Fruit fly (Drosophila melanogaster) whole organism, pupa: Measurements from ENCODE around the gene Polr2G.

ENCODE experiments used
- CG12605 ChIP-seq: fragments of 200-800 bp; sonication (Bioruptor generic); IDR thresholded peaks from 2 replicates; pipeline ENCODE4 v1.3.6; 2022; ENCODE audit warnings: missing biosample characterization, missing genetic modification characterization
- CG13204 ChIP-seq: fragments of 200-800 bp; sonication (Bioruptor generic); optimal IDR thresholded peaks from 2 replicates; lab custom pipeline; 2018; ENCODE audit warnings: missing biosample characterization, mild to moderate bottlenecking, missing genetic modification characterization, moderate library complexity
- CG14655 ChIP-seq: fragments of 200-800 bp; sonication (Bioruptor generic); optimal IDR thresholded peaks from 3 replicates; lab custom pipeline; 2017; ENCODE audit warnings: mild to moderate bottlenecking, missing biosample characterization, missing genetic modification reagents, missing genetic modification characterization
- CG15710 ChIP-seq: fragments of 200-800 bp; sonication (Bioruptor generic); optimal IDR thresholded peaks from 2 replicates; lab custom pipeline; 2018; ENCODE audit warnings: missing biosample characterization, mild to moderate bottlenecking, missing genetic modification characterization, moderate library complexity
- CG17806 ChIP-seq: fragments of 200-800 bp; sonication (Bioruptor generic); optimal IDR thresholded peaks from 2 replicates; lab custom pipeline; 2018; ENCODE audit warnings: missing biosample characterization, mild to moderate bottlenecking, missing genetic modification characterization, moderate library complexity
- CG32121 ChIP-seq: fragments of 200-800 bp; sonication (Bioruptor generic); IDR thresholded peaks from 2 replicates; pipeline ENCODE4 v1.3.6; 2022; ENCODE audit warnings: missing biosample characterization, missing genetic modification characterization
- CG34367 ChIP-seq: fragments of 200-800 bp; sonication (Bioruptor generic); optimal IDR thresholded peaks from 2 replicates; lab custom pipeline; 2018; ENCODE audit warnings: missing biosample characterization, mild to moderate bottlenecking, missing genetic modification characterization
- CG4496 ChIP-seq: fragments of 200-800 bp; sonication (Bioruptor generic); IDR thresholded peaks from 3 replicates; pipeline ENCODE4 v1.3.6; 2022; ENCODE audit warnings: missing biosample characterization, missing genetic modification characterization
- CG8159 ChIP-seq: fragments of 200-800 bp; sonication (Bioruptor generic); optimal IDR thresholded peaks from 3 replicates; lab custom pipeline; 2018; ENCODE audit warnings: missing biosample characterization, mild to moderate bottlenecking, missing genetic modification characterization, moderate library complexity
- CG8301 ChIP-seq: fragments of 200-800 bp; sonication (Bioruptor generic); optimal IDR thresholded peaks from 2 replicates; lab custom pipeline; 2018; ENCODE audit warnings: missing biosample characterization, mild to moderate bottlenecking, missing genetic modification characterization
- D1 ChIP-seq: fragments of 200-800 bp; sonication (Bioruptor generic); optimal IDR thresholded peaks from 2 replicates; lab custom pipeline; 2018; ENCODE audit warnings: missing biosample characterization, mild to moderate bottlenecking, missing genetic modification characterization, moderate library complexity
- EcR ChIP-seq: fragments of 200-800 bp; sonication (Bioruptor generic); optimal IDR thresholded peaks from 3 replicates; lab custom pipeline; 2019; ENCODE audit warnings: missing biosample characterization, missing genetic modification characterization, mild to moderate bottlenecking, moderate library complexity, missing genetic modification reagents
- Ets98B ChIP-seq: fragments of 200-800 bp; sonication (Bioruptor generic); IDR thresholded peaks from 2 replicates; pipeline ENCODE4 v1.3.6; 2022; ENCODE audit warnings: missing biosample characterization, missing genetic modification characterization
- Pif1A ChIP-seq: fragments of 200-800 bp; sonication (Bioruptor generic); optimal IDR thresholded peaks from 3 replicates; lab custom pipeline; 2016; ENCODE audit warnings: missing biosample characterization, missing genetic modification characterization
- Pif1B ChIP-seq: fragments of 200-800 bp; sonication (Bioruptor generic); optimal IDR thresholded peaks from 3 replicates; lab custom pipeline; 2016; ENCODE audit warnings: missing biosample characterization, missing genetic modification characterization
- fd96Ca ChIP-seq: fragments of 200-800 bp; sonication (Bioruptor generic); IDR thresholded peaks from 3 replicates; pipeline ENCODE4 v1.3.6; 2022; ENCODE audit warnings: missing biosample characterization, missing genetic modification characterization
- gl ChIP-seq: fragments of 200-800 bp; sonication (Bioruptor generic); optimal IDR thresholded peaks from 2 replicates; lab custom pipeline; 2018; ENCODE audit warnings: missing biosample characterization, mild to moderate bottlenecking, missing genetic modification characterization
- rn ChIP-seq: fragments of 200-800 bp; sonication (Bioruptor generic); IDR thresholded peaks from 2 replicates; pipeline ENCODE4 v1.3.6; 2022; ENCODE audit warnings: missing biosample characterization, missing genetic modification characterization

Polr2G gene

DNA sequence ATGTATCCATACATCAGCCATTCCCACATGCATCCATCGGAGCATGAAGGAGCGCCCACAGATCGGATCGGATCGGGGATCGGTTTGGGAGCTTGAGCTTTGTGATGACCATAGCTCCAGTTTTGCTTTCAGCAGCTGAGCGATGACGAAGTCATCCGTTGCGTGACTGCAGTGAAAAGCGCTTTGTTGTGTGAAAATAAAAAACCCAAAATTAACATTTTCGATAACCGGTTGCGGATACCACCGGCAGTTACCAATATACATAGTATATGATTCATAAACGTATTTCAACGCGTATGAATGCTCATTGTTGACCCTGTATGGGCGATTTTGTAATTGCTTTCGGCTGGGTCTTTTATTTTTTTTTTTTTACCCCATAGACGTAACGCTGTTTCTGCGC, 17.8 kb downstream of the Polr2G start:
- TF ChIP-seq Pif1B (GFP tag; lab: Kevin White, UChicago) (no peak), CG4496 (peak; percentile 28; the same call in 1 of the 3 replicates)

- TF ChIP-seq EcR (GFP tag; lab: Kevin White, UChicago) (peak; percentile 52), Ets98B (no peak), Pif1B (GFP tag; lab: Kevin White, UChicago) (no peak)
These were observed 24.8 kb downstream of the Polr2G start for dm6 chr3R:15198052-15198793.

DNA sequence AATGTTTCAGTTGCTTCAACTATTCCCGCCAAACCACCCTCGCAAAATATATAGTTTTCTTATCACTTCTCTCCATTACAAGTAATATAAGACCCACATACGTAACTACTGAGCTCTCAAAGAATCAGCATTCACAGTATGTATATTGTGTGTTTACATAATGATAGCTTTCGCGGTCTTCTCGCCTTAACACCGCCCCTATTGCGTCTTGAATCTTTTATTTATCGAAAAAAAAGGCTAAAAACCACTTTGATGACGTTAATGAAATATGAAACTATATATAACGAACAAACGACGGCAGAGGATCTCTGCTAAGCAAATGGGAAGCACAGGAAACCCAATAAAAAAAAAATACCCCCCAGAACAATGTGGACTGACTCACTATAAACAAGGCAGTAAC, 25.6 kb downstream of the Polr2G start:
- no peak for TF ChIP-seq CG14655 (GFP tag; lab: Kevin White, UChicago)
- no peak for TF ChIP-seq CG17806
- TF ChIP-seq Ets98B: no peak
- TF ChIP-seq CG4496: no peak
- TF ChIP-seq Pif1A: no peak
- peak; percentile 6 for TF ChIP-seq gl
- no peak for TF ChIP-seq EcR (GFP tag; lab: Kevin White, UChicago)
- TF ChIP-seq rn (GFP tag; lab: Robert Waterston, UW): no peak
- TF ChIP-seq CG8159 (tag; lab: Kevin White, UChicago): no peak

dm6 chr3R:15196134-15197034, 26.6 kb downstream of the Polr2G start, which contains the start of the genes Kpc1 and CG42542:
Kpc1 (minus strand) TSS chr3R:15196210.
CG42542 (plus strand) TSS chr3R:15196598.
- TF ChIP-seq gl (no peak), Pif1A (peak; percentile 10), CG15710 (tag; lab: Kevin White, UChicago) (peak; percentile 43), CG32121 (peak; percentile 44; the same call in 1 of the 2 replicates), CG8159 (tag; lab: Kevin White, UChicago) (peak; percentile 58), CG34367 (tag; lab: Kevin White, UChicago) (peak; percentile 30), CG17806 (peak; percentile 50), EcR (GFP tag; lab: Kevin White, UChicago) (no peak), CG4496 (peak; percentile 69), CG8301 (tag; lab: Kevin White, UChicago) (peak; percentile 29), fd96Ca (0 out of 3 replicates have a peak, but pooled peaks have one; percentile 40), Ets98B (no peak; the same call in none of the 2 replicates), CG12605 (GFP tag; lab: Robert Waterston, UW) (0 out of 2 replicates have a peak, but pooled peaks have one; percentile 23)

DNA sequence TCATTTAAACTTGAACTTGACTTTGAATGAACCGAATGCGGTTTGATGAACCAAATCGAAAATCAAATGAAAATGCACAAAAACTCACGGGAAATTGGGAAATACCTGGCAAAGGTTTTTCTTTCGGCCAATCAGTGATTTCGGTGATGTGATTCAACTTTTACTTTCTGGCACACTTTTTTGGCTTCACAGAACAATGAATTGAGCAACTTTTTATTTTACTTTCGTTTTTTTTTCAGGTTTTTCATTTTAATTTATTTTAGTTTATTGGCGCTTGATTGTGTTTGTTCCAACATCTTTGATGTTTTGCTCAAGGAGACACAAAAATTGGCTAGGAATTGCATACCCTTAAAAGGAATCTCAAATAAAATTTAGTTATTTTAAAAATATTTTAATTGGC, 41.5 kb downstream of the Polr2G start, which contains the start of gene Mf:
TSS of gene Mf (minus strand) at position 44 of the 400 bp plus-strand sequence.
- TF ChIP-seq rn (GFP tag; lab: Robert Waterston, UW) (no peak), D1 (tag; lab: Kevin White, UChicago) (no peak)

DNA sequence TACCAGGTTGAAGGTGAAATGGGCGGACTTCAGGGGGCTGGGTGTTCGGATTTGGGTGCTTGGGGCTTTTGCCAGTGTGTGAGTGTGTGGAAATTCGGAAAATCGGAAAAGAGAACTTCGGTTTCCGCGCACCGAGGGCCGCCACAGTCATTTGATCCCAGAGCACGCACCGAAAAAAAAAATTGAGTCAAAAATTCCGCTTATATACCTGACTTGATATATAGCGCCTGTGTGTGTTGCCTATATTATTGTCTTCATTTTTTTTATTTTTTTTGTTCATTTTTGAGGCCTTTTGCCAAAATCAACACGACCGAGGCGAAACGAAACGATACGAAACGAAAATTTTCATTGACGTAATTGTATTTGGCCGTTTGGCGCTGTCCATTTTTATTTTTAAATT, 45.8 kb downstream of the Polr2G start:
- TF ChIP-seq CG32121 (0 out of 2 replicates have a peak, but pooled peaks have one; percentile 28), CG13204 (GFP tag; lab: Kevin White, UChicago) (no peak)
